Worm (Caenorhabditis elegans): ENCODE data around the gene C07H4.1.

The C07H4.1 gene

ce11 chrII:9093584-9093983 is at the start of gene C07H4.1:
Gene C07H4.1 (minus strand): TSS chrII:9093684.
- no peak for TF ChIP-seq fkh-10 (GFP tag; optimal IDR thresholded peaks at IDR 0.05)
- no peak for TF ChIP-seq lin-13 (GFP tag; optimal IDR thresholded peaks at IDR 0.05)
- TF ChIP-seq hlh-4 (tag; optimal IDR thresholded peaks at IDR 0.05): no peak
- no peak for TF ChIP-seq blmp-1 (tag; optimal IDR thresholded peaks at IDR 0.05)
- TF ChIP-seq elt-2 (tag; optimal IDR thresholded peaks at IDR 0.05): no peak
- no peak for TF ChIP-seq dpl-1 (GFP tag; optimal IDR thresholded peaks at IDR 0.05)

ce11 chrII:9141110-9141509 is 47.6 kb upstream of the C07H4.1 start:
- TF ChIP-seq pax-3 (tag; optimal IDR thresholded peaks at IDR 0.05) (no peak), snu-23 (GFP tag; optimal IDR thresholded peaks at IDR 0.05) (no peak), fkh-8 (tag; optimal IDR thresholded peaks at IDR 0.05) (peak; percentile 57)

- TF ChIP-seq hlh-4 (tag; optimal IDR thresholded peaks at IDR 0.05): peak; percentile 90
- TF ChIP-seq fkh-8 (tag; optimal IDR thresholded peaks at IDR 0.05): peak; percentile 29
- no peak for TF ChIP-seq nhr-71 (tag; optimal IDR thresholded peaks at IDR 0.05)
- TF ChIP-seq nhr-47 (tag; optimal IDR thresholded peaks at IDR 0.05): peak; percentile 21
These were observed 45.8 kb upstream of the C07H4.1 start, which contains the start of gene Y9C2UA.1 for ce11 chrII:9139172-9139700. Gene Y9C2UA.1 (plus strand): TSS chrII:9139650.

- no peak for TF ChIP-seq isw-1 (GFP tag; IDR thresholded peaks at IDR 0.05)
- TF ChIP-seq nhr-84 (tag; optimal IDR thresholded peaks at IDR 0.05): no peak
- no peak for TF ChIP-seq ces-1 (GFP tag; optimal IDR thresholded peaks at IDR 0.05)
- TF ChIP-seq lin-35 (GFP tag; optimal IDR thresholded peaks at IDR 0.05): no peak
- no peak for TF ChIP-seq fkh-8 (tag; optimal IDR thresholded peaks at IDR 0.05)
- TF ChIP-seq ztf-11 (tag; optimal IDR thresholded peaks at IDR 0.05): no peak
- no peak for TF ChIP-seq nhr-90 (tag; optimal IDR thresholded peaks at IDR 0.05; ENCODE audit: poor library complexity)
- TF ChIP-seq mep-1 (tag; optimal IDR thresholded peaks at IDR 0.05): no peak
- no peak for TF ChIP-seq mdl-1 (tag; optimal IDR thresholded peaks at IDR 0.05)
- TF ChIP-seq ceh-88 (GFP tag; IDR thresholded peaks at IDR 0.05): no peak
- no peak for TF ChIP-seq egl-27 (tag; optimal IDR thresholded peaks at IDR 0.05)
- TF ChIP-seq nhr-71 (tag; optimal IDR thresholded peaks at IDR 0.05): no peak
- no peak for TF ChIP-seq efl-3 (GFP tag; optimal IDR thresholded peaks at IDR 0.05)
- TF ChIP-seq unc-130 (tag; optimal IDR thresholded peaks at IDR 0.05): no peak
- TF ChIP-seq egl-13 (tag; optimal IDR thresholded peaks at IDR 0.05): no peak
- TF ChIP-seq xbp-1 (tag; optimal IDR thresholded peaks at IDR 0.05): no peak
- TF ChIP-seq pag-3 (tag; optimal IDR thresholded peaks at IDR 0.05; ENCODE audit: borderline replicate concordance, insufficient read depth): no peak
- no peak for TF ChIP-seq nhr-76 (tag; optimal IDR thresholded peaks at IDR 0.05)
- TF ChIP-seq nhr-19 (GFP tag; conservative IDR thresholded peaks at IDR 0.05): no peak
These were observed 44.3 kb upstream of the C07H4.1 start, which contains the start of gene C16D2.3 for ce11 chrII:9137803-9138202. Gene C16D2.3 (plus strand): TSS chrII:9138103.

- no peak for TF ChIP-seq mab-9 (GFP tag; IDR thresholded peaks at IDR 0.05)
- TF ChIP-seq fkh-8 (tag; optimal IDR thresholded peaks at IDR 0.05): no peak
- no peak for TF ChIP-seq mep-1 (tag; optimal IDR thresholded peaks at IDR 0.05)
- TF ChIP-seq grh-1 (GFP tag; IDR thresholded peaks at IDR 0.05): no peak
- TF ChIP-seq ceh-8 (GFP tag; optimal IDR thresholded peaks at IDR 0.05): no peak
- no peak for TF ChIP-seq alr-1 (tag; optimal IDR thresholded peaks at IDR 0.05; ENCODE audit: borderline replicate concordance)
- no peak for TF ChIP-seq F16B12.6 (tag; optimal IDR thresholded peaks at IDR 0.05)
- TF ChIP-seq pag-3 (tag; optimal IDR thresholded peaks at IDR 0.05; ENCODE audit: borderline replicate concordance, insufficient read depth): no peak
- no peak for TF ChIP-seq nhr-28 (tag; optimal IDR thresholded peaks at IDR 0.05)
- no peak for TF ChIP-seq elt-3 (tag; optimal IDR thresholded peaks at IDR 0.05)
- TF ChIP-seq pqm-1 (tag; optimal IDR thresholded peaks at IDR 0.05): no peak
- TF ChIP-seq dsc-1 (tag; optimal IDR thresholded peaks at IDR 0.05): no peak
- no peak for TF ChIP-seq lin-14 (GFP tag; optimal IDR thresholded peaks at IDR 0.05)
- TF ChIP-seq hpl-2 (GFP tag; optimal IDR thresholded peaks at IDR 0.05): no peak
- TF ChIP-seq fkh-10 (GFP tag; optimal IDR thresholded peaks at IDR 0.05): no peak
- no peak for TF ChIP-seq nhr-47 (tag; optimal IDR thresholded peaks at IDR 0.05)
These were observed 42.4 kb upstream of the C07H4.1 start, which contains the start of gene nlp-78 for ce11 chrII:9135878-9136277. Gene nlp-78 (plus strand): TSS chrII:9136178.
